Worm (Caenorhabditis elegans): ENCODE results near the gene cng-2.

DNA sequence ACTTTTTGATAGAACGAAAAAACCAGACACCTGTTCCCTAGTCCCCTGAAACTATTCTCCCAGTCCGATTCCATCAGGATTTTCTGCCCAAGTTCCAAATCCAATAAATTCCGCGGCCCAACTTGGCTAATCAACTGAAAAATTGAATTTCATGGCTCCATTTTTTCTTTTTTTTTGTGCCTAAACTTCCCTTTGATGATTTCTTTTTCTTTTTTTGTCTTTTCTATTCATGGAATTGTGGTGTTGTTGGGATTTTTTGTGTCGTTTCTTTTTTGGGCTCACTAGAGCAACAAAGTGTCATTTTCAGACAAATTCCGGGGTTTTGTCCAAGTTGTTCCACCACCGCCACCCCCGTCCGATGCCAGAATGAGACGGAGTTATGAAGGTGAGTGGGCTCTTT lies 28.9 kb downstream of the cng-2 start, which contains the start of gene arrd-26:
- TF ChIP-seq sea-1 (GFP tag; conservative IDR thresholded peaks at IDR 0.05) (no peak), ama-1 (optimal IDR thresholded peaks at IDR 0.05) (no peak), tra-4 (tag; optimal IDR thresholded peaks at IDR 0.05) (no peak), B0310.2 (tag; optimal IDR thresholded peaks at IDR 0.05) (no peak), pes-1 (GFP tag; IDR thresholded peaks at IDR 0.05) (no peak), ets-7 (tag; optimal IDR thresholded peaks at IDR 0.05) (no peak)

Measured in whole organism, early embryonic.